Fruit fly (Drosophila melanogaster) S2 (cell line): ENCODE results near the gene drd.
A peak's percentile ranks its signal among the peaks of the same experiment; 100 is the strongest.

Experiments used
- CG8478 ChIP-seq: fragments of >200 bp; optimal IDR thresholded peaks from 2 replicates; lab custom pipeline; 2018
- CTCF ChIP-seq, 2 experiments: fragments of >200 bp; optimal IDR thresholded peaks; 2 replicates each; lab custom pipeline; 2018

Gene drd

DNA sequence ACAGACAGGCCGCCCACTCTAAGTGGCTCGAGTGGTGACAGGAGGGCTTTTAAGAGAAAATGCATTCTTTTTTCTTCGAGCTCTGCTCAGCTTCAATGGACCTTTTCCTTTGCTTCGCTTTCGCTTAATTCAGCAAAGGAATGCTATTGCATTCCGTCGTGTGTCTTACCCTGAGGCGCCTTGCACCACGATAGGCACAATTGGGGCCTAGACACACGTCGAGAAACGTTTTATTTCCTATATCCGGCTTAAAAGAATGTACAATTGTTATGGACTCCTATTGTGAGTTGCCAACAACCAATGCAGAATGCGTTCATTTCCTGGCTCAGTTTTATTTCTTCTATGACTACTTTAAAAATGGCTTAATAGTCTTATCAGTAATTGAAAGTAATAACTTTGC is 34.4 kb upstream of the drd start:
- TF ChIP-seq CG8478 (no peak), CTCF (optimal IDR thresholded peaks at IDR 0.05; lab: Kevin White, UChicago) (no peak)

DNA sequence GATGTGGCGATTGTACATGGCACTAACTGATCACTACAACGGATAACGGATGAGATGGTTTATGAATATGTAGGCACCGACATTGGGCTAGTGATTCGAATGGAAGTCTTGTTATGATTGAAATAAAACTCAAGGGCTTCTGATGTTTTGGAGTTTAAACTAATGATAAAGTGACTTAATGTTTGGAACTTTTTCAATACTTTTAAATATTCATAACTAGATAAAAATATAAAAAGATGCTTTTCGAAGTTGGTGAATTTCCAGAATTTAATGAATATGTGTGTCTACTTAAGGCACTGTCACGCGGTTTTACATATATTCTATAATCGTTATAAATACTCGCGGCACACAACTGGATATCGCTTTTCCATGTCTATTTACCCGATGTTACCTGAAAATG is 29.6 kb upstream of the drd start, which contains the start of gene CG9072:
Gene CG9072 (minus strand): TSS at position 101 of the 400 bp plus-strand sequence.
- no peak for TF ChIP-seq CG8478
- no peak for TF ChIP-seq CTCF (optimal IDR thresholded peaks at IDR 0.05; lab: Kevin White, UChicago)

DNA sequence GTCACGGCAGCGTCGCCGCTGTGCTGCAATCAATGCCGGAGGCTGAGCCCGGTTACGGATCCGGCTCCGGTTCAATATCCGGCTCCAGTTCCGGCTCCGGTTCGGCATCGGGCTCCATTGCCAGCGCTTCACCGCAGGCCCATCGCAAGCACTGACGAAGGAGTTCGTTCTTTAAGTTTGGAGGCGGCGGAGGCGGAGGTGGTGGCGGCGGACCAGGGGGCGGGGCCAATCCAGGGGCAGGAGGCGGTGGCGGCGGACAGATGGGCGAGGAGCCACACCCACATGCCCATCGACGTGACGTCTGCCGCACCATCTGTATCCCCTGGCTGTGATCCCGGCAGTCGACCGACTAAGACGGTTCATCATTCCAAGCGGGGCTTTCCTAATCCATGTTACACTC is 13.7 kb upstream of the drd start:
- no peak for TF ChIP-seq CG8478
- TF ChIP-seq CTCF (optimal IDR thresholded peaks at IDR 0.05; lab: Kevin White, UChicago): no peak

DNA sequence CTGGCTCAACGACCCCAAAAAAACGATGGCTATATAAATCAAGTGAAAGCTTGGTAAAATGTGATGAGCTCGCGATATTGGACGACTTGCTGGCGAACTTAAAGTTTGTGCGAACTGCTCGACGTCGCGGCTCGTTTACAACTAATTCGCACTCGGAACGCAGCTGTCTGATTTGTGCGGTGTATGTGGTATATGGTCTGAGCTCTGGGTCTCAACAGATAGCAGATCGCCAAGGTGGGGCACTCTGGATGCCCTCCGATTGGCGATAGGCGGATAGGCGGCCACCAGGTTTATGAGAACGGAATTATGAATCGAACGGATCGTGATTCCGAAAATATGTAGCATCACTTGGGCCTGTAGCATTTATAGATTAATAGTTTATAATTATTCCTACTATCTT is 9.2 kb upstream of the drd start, which contains the start of gene Cyp4s3:
Gene Cyp4s3 (minus strand): TSS at position 146 of the 400 bp plus-strand sequence.
- no peak for TF ChIP-seq CTCF (optimal IDR thresholded peaks at IDR 0.05; lab: Kevin White, UChicago)
- no peak for TF ChIP-seq CG8478

DNA sequence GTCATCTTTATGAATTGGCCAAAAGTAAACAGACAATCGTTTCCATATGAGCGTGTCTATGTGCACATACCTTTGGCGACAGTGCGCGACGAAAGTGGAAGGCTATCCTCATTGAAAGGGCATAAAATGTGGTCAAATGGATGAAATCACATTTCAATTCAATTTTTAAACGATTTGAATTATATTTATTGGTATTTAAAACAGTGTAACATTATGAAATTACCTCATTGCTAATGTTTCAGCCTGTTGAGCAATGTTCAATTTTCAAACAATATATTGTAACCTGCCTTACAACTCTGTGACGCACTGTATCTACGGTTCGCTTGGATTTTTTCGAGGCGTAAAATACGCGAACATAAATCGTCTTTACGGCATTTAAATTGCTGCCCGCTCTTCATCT is 5.4 kb upstream of the drd start:
- TF ChIP-seq CTCF (optimal IDR thresholded peaks at IDR 0.05; lab: Kevin White, UChicago) (no peak), CG8478 (no peak)

DNA sequence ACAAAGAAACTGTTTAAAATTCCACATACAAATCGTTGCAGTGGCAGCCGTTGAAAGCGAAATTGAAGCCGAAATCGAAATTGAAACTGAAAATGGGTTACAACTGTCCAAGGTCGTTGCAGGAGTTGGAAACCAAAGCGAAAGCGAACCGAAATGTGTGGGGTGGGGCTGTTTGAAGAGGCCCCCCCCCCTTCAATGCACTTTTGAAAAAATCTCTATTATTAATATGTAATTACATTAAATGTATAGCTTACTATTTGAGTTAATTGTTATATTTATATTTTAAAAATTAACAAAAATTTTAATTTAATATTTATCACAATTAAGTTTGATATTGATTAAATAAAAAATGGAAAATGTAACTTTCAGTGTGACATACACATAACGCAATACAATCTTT is 3.8 kb upstream of the drd start:
- TF ChIP-seq CTCF (optimal IDR thresholded peaks at IDR 0.05; lab: Kevin White, UChicago): no peak
- no peak for TF ChIP-seq CG8478

DNA sequence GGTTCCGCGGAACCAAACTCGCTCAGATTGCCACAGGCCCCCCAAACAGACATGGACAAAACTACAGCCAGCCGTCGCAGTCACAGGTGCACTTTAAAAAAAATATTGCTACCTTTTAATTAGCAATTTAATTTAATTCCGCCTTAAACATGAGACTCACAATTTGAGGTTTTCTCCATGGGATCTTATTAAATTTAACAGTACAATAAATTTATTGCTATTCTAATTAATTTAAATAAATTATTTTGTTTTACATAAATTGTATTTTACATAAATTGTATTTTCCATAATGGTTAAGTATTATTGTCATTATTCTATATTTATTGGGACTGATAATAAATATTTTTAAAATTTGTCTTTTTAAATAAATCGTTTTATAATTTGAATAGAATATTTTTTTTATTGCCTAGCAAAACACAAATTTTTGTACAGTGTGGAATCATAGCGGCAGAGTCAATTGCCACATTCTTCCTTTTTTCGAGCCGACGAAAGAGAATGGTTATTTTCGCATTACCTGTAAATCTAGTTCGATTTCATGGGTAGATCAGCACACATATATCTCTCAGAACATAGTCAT is 2.0 kb upstream of the drd start:
- TF ChIP-seq CG8478 (no peak), CTCF (optimal IDR thresholded peaks at IDR 0.05; lab: Kevin White, UChicago) (no peak)

DNA sequence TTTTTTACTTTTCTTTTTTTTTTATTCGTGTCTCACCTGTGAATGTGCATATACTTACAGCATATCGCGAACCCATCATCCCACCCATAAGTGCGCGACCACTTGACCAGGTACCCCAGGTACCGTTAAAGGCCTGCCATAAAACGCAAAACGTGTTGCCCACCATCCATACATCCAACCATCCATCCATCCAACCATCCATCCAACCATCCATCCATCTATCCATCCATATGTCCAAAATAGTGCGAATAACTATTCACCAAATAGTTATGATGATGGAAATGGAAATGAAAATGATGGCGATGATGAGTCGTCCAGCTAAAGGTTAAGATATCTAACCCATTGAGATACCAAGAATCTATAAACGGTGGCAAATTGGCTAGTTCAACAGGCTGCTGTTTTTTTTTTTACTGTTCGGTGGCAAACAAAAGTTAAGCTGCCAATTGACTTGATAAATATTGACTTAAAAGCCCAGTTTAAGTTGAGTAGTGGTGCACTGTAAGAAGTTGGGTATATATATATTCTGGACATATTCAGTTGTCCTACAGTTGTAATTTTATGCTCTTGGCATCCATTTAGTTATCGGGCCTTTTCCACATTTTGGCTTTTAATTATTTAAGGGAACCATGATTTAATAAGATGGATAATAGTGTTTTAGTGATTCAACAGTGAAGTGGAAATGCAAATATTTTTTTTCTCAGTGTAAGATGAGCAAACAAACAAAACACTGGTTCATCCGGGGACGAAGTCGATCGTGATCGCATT is 2.5 kb downstream of the drd start:
- no peak for TF ChIP-seq CG8478
- TF ChIP-seq CTCF (optimal IDR thresholded peaks at IDR 0.05; lab: Kevin White, UChicago): no peak

DNA sequence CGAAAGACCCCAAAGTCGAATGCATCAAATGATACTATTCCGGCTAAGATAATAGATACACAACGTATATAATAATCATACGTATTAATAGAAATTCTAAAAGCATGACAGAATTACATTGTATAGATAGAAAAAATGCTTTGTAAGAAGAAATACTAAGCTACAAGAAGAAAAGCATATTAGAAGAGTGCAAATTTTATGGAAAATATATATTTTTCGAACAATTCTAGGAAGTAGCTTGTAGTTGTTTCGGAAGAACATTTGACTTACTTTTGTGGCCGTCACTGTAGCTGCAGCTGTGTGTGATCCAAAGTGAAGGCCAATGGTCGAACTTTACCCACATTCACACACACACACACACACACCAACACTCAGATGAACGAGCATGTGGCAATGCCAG is 6.5 kb downstream of the drd start:
- TF ChIP-seq CTCF (optimal IDR thresholded peaks at IDR 0.05; lab: Kevin White, UChicago) (no peak), CG8478 (no peak)

DNA sequence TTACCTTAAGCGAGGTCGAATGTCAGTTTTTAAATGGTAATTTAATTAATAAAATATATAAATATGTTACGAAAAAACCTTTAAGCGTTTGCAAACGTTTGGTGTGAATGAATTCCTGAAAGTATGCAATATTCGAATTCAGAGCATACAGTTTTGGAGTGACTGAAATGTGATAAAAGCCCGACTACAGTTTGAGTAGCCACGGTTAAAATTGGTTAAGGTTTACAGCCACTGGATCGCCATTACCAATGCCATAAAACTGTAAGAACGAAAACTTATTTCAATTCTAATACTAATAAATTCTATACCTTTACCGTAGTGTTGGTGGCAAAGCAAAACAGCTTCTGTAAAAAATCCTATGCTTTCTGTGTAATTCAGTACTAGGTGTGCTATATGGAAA is 11.7 kb downstream of the drd start:
- TF ChIP-seq CG8478: no peak
- TF ChIP-seq CTCF (optimal IDR thresholded peaks at IDR 0.05; lab: Kevin White, UChicago): peak; percentile 3 to 66

DNA sequence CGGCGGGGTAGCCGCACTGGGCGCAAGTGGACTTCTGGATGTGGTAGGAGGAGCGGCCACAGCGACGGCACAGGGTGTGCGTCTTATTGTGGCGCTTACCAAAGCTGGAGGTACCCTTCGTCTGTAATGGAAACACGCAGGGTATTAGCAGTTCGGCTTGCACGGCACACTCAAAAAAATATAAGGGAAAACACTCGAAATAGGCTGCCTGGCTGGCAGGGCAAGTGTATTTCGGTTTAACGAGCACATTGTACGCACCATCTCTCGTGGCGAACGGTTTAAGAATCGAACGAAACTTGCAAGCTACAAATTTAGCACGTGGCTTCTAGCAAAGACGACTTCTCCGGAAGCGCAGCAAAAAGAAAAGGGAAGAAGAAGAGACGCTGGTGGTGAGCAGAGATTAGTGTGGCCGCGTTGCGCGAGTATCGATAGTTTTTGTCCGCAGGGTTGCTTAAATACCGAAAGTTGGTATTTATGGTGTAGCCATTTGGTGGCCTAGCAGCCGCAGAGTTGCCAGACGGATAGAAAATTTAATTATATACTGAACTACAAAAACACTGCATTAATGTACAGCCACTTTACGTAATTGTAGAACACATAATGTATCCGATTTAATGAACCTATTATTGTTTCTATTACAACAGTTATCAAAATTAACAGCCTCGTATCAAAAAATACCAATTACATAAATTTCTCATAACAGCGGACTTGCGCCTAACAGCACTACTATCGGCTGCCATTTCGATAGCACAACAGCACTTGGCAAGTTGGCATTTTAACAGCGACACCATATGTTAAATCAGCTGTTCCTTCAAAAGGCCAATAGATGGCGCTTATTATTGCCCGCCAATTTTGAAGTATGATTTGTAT is 13.7 kb downstream of the drd start, which contains the start of gene RpL37-1:
Gene RpL37-1 (minus strand): TSS at position 374 of the 870 bp plus-strand sequence.
- TF ChIP-seq CTCF (optimal IDR thresholded peaks at IDR 0.05; lab: Kevin White, UChicago) (peak; percentile 87 to 88), CG8478 (no peak)

DNA sequence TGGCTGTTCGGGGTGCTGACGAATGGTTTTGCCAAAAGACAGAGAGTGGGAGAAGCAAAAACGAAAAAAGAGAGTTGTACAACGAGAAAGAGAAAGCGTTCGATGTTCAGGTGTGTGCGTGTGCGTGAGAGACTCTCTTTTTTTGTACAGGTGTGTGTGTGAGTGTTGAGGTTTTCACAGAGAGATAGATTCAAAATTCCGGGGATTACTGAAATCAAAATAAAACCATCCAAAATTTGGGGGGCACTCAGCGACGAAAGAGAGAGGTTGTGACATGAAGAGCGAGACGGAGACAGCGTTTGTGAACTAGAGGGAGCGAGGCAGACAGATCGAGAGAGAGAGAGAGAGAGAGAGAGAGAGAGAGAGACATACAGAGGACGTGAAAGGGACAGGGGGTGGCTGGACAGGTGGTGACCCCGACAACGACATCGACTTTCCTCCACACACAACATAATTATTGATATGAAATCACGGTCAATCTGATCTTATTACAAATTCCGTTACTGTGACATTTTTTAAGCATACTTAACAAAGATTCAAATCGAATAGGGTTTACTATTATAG is 17.8 kb downstream of the drd start:
- TF ChIP-seq CG8478 (no peak), CTCF (optimal IDR thresholded peaks at IDR 0.05; lab: Kevin White, UChicago) (no peak)

DNA sequence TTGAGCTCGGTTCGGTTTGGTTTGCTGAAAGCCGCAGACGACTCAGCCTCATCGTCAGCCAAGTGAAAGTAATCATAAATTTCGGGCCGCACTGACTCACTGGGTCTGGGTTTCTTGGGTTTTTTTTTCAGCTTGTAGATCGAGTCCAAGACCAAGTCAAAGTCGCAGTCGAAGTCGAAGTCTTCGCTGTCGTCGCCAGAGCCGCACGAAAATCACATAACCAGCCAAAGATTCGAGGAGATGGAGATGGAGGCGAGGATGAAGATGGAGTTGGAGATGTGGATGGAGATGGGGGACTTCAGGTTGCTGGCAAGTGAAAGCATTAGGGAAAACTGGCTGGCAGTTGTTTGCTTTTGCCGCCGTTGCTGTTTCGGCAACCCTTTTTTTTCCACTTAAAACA is 21.5 kb downstream of the drd start:
- TF ChIP-seq CG8478: no peak
- TF ChIP-seq CTCF (optimal IDR thresholded peaks at IDR 0.05; lab: Kevin White, UChicago): no peak

DNA sequence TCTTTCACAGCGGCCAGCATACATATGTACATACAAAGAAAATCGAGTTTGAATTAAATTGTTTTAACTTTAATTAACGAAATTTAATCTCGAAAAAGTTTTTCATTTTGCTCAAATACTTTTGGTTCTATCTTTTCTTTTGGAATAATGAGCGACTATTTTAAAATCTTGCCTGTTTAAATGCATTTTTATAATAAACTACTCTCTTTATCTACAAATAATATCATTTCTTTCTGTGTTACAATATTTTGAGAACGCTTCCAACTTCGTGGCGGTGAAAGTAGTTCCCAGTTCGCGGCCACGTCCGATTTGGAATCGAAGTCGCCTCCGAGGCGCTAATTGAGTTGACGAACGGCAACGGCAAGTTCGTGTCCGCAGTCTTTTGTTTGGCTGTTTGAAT is 24.7 kb downstream of the drd start:
- TF ChIP-seq CG8478: no peak
- TF ChIP-seq CTCF (optimal IDR thresholded peaks at IDR 0.05; lab: Kevin White, UChicago): no peak

DNA sequence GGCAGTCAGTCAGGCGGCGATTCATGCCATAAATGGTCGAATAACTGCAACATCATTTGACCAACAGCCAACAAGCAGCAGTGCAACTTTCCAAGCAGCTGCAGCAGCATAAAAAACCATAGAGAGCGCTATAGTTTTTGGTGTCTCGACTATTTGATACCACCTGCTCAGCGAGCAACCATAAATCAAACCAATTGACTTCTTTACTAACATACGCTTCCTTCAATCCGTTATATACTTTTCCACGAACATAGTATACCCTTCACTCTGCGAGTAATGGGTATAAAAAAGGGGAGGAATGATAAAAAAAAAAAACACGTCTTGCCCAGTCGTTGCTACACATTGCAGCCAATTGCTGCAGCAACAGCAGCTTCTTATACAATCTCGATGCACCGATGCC is 26.5 kb downstream of the drd start:
- TF ChIP-seq CG8478 (no peak), CTCF (optimal IDR thresholded peaks at IDR 0.05; lab: Kevin White, UChicago) (no peak)
